Fruit fly (Drosophila melanogaster) whole organism, pupa: Measurements from ENCODE around the gene vn.

ENCODE experiments used
- CG34367 ChIP-seq: fragments of 200-800 bp; sonication (Bioruptor generic); optimal IDR thresholded peaks from 2 replicates; lab custom pipeline; 2018; ENCODE audit warnings: missing biosample characterization, mild to moderate bottlenecking, missing genetic modification characterization
- D1 ChIP-seq: fragments of 200-800 bp; sonication (Bioruptor generic); optimal IDR thresholded peaks from 2 replicates; lab custom pipeline; 2018; ENCODE audit warnings: missing biosample characterization, mild to moderate bottlenecking, missing genetic modification characterization, moderate library complexity

DNA sequence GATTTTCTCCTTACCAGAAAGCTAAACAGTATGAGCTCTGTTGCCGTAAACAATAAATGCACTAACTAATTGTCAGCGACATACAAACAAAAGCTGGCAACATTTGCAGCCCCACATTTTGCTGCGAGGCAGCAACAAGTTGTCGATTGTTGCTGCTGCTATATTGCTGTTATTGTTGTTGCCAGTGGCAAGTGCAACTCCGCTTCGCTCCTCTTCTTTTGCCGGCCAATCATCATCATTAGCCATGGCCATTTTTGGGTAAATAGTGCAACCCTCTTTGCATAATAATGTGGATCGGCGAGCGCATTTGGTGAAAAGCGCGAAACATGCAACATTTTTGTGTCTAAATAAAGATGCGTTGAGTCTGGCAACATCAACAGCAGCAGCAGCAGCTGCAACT is 14.8 kb downstream of the vn start:
- TF ChIP-seq CG34367 (tag; lab: Kevin White, UChicago) (no peak), D1 (tag; lab: Kevin White, UChicago) (no peak)
